In the genomic region with DNA sequence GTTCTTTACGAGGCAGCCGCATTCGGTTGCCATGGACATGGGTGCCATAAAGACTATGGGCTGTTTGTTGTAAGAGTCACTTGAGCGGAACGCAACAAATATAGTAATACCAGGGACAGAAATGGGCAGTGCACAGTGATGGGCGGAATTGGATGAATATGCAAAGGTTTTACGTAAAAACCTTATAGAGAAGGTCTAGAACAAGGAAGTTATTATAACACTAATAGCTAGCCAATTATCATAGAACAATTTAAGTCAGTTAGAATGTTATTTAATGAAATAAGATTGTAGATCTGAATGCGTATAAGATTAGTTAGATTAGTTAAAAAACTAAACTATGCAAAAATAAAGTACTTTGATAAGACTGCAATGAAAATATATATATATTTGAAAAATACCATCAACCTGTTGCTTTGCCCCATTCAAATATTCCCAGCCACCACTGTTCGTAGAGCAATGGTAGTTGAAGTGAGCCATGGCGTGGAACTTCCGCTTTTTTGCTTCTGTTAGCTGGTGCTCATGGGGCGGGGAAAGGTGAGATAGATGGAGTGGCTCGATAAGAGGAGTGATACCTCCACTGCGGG, we compare ENCODE assay signal across 1 fruit fly cellular context.
TF ChIP-seq lines count a peak whose summit lies in the region.

No protein-coding gene starts in this region.

TF ChIP-seq in whole organism, embryonic, 481 proteins besides CTCF, POLR2A, EP300 and RAD21 (continued from another document):
- TF ChIP-seq nmo (GFP tag; optimal IDR thresholded peaks at IDR 0.05; lab: Kevin White, UChicago) (no peak), Nf-YC (tag; optimal IDR thresholded peaks at IDR 0.05; lab: Kevin White, UChicago) (no peak), CG18619 (GFP tag; optimal IDR thresholded peaks at IDR 0.05; lab: Kevin White, UChicago) (no peak), nerfin-2 (GFP tag; IDR thresholded peaks at IDR 0.05; lab: Robert Waterston, UW; ENCODE audit: partially characterized antibody) (no peak), Eip74EF (GFP tag; optimal IDR thresholded peaks at IDR 0.05; lab: Kevin White, UChicago) (no peak), CG10654 (GFP tag; optimal IDR thresholded peaks at IDR 0.05; lab: Kevin White, UChicago) (no peak), Lpt (GFP tag; optimal IDR thresholded peaks at IDR 0.05; lab: Kevin White, UChicago) (no peak), sr (GFP tag; IDR thresholded peaks at IDR 0.05; lab: Robert Waterston, UW) (no peak), CG2202 (tag; optimal IDR thresholded peaks at IDR 0.05; lab: Kevin White, UChicago) (no peak), CG13296 (GFP tag; optimal IDR thresholded peaks at IDR 0.05; lab: Kevin White, UChicago) (no peak), peb (GFP tag; IDR thresholded peaks at IDR 0.05; lab: Robert Waterston, UW) (no peak), CG9817 (tag; optimal IDR thresholded peaks at IDR 0.05; lab: Kevin White, UChicago) (no peak), Dad (GFP tag; optimal IDR thresholded peaks at IDR 0.05; lab: Kevin White, UChicago) (no peak), Meics (GFP tag; optimal IDR thresholded peaks at IDR 0.05; lab: Kevin White, UChicago) (peak; percentile 24), prd (optimal IDR thresholded peaks at IDR 0.05; lab: Kevin White, UChicago) (no peak), prd (GFP tag; IDR thresholded peaks at IDR 0.05; lab: Robert Waterston, UW) (0 out of 3 replicates have a peak, but pooled peaks have one; percentile 18), vfl (GFP tag; optimal IDR thresholded peaks at IDR 0.05; lab: Kevin White, UChicago) (no peak), Six4 (GFP tag; optimal IDR thresholded peaks at IDR 0.05; lab: Kevin White, UChicago) (no peak), CG32767 (GFP tag; IDR thresholded peaks at IDR 0.05; lab: Robert Waterston, UW) (no peak), Fer1 (GFP tag; optimal IDR thresholded peaks at IDR 0.05; lab: Kevin White, UChicago) (no peak), ci (GFP tag; IDR thresholded peaks at IDR 0.05; lab: Robert Waterston, UW) (no peak), CG6175 (GFP tag; IDR thresholded peaks at IDR 0.05; lab: Robert Waterston, UW) (no peak), CG2678 (tag; optimal IDR thresholded peaks at IDR 0.05; lab: Kevin White, UChicago) (no peak), gsb (GFP tag; IDR thresholded peaks at IDR 0.05; lab: Robert Waterston, UW) (no peak), CG2120 (GFP tag; optimal IDR thresholded peaks at IDR 0.05; lab: Kevin White, UChicago) (peak; percentile 9), wek (GFP tag; optimal IDR thresholded peaks at IDR 0.05; lab: Kevin White, UChicago) (no peak), yki (optimal IDR thresholded peaks at IDR 0.05; lab: Kevin White, UChicago) (no peak), Fer3 (tag; optimal IDR thresholded peaks at IDR 0.05; lab: Kevin White, UChicago) (no peak), stwl (tag; optimal IDR thresholded peaks at IDR 0.05; lab: Kevin White, UChicago) (no peak), gem (tag; optimal IDR thresholded peaks at IDR 0.05; lab: Kevin White, UChicago) (no peak), chif (GFP tag; optimal IDR thresholded peaks at IDR 0.05; lab: Kevin White, UChicago) (peak in 1 of 2 experiments; percentile 27), mam (GFP tag; optimal IDR thresholded peaks at IDR 0.05; lab: Kevin White, UChicago) (no peak), CG11247 (GFP tag; IDR thresholded peaks at IDR 0.05; lab: Robert Waterston, UW) (no peak), cg (GFP tag; optimal IDR thresholded peaks at IDR 0.05; lab: Kevin White, UChicago) (no peak), CG3838 (GFP tag; optimal IDR thresholded peaks at IDR 0.05; lab: Kevin White, UChicago) (no peak), Nf-YB (GFP tag; optimal IDR thresholded peaks at IDR 0.05; lab: Kevin White, UChicago) (no peak), lab (GFP tag; optimal IDR thresholded peaks at IDR 0.05; lab: Kevin White, UChicago) (peak; percentile 10), tgo (GFP tag; IDR thresholded peaks at IDR 0.05; lab: Robert Waterston, UW) (0 out of 3 replicates have a peak, but pooled peaks have one; percentile 35), CG8924 (tag; optimal IDR thresholded peaks at IDR 0.05; lab: Kevin White, UChicago) (no peak), grn (GFP tag; optimal IDR thresholded peaks at IDR 0.05; lab: Kevin White, UChicago) (peak; percentile 24), sens (GFP tag; lab: Kevin White, UChicago) (peak; percentile 76), Bgb (GFP tag; IDR thresholded peaks at IDR 0.05; lab: Robert Waterston, UW; ENCODE audit: partially characterized antibody) (no peak), CG3726 (GFP tag; IDR thresholded peaks at IDR 0.05; lab: Robert Waterston, UW) (no peak), wor (GFP tag; IDR thresholded peaks at IDR 0.05; lab: Robert Waterston, UW) (no peak), CG10979 (tag; optimal IDR thresholded peaks at IDR 0.05; lab: Kevin White, UChicago) (no peak), CG30403 (GFP tag; optimal IDR thresholded peaks at IDR 0.05; lab: Kevin White, UChicago) (peak; percentile 8), CG12219 (GFP tag; optimal IDR thresholded peaks at IDR 0.05; lab: Kevin White, UChicago) (no peak), HLHmδ (GFP tag; optimal IDR thresholded peaks at IDR 0.05; lab: Kevin White, UChicago) (no peak), danr (GFP tag; IDR thresholded peaks at IDR 0.05; lab: Robert Waterston, UW) (no peak), Aef1 (GFP tag; IDR thresholded peaks at IDR 0.05; lab: Robert Waterston, UW) (no peak), cas (GFP tag; IDR thresholded peaks at IDR 0.05; lab: Robert Waterston, UW) (no peak), bowl (GFP tag; IDR thresholded peaks at IDR 0.05; lab: Robert Waterston, UW) (no peak), croc (GFP tag; conservative IDR thresholded peaks at IDR 0.05; lab: Robert Waterston, UW) (no peak), Oli (tag; optimal IDR thresholded peaks at IDR 0.05; lab: Kevin White, UChicago) (peak; percentile 11), corto (GFP tag; optimal IDR thresholded peaks at IDR 0.05; lab: Kevin White, UChicago) (no peak), Fer2 (tag; optimal IDR thresholded peaks at IDR 0.05; lab: Kevin White, UChicago) (no peak), Oaz (GFP tag; IDR thresholded peaks at IDR 0.05; lab: Robert Waterston, UW) (no peak), CG12942 (GFP tag; optimal IDR thresholded peaks at IDR 0.05; lab: Kevin White, UChicago) (no peak), ewg (GFP tag; optimal IDR thresholded peaks at IDR 0.05; lab: Kevin White, UChicago) (no peak), dysf (GFP tag; IDR thresholded peaks at IDR 0.05; lab: Robert Waterston, UW) (peak; percentile 57; the same call in 2 of the 3 replicates), ara (GFP tag; IDR thresholded peaks at IDR 0.05; lab: Robert Waterston, UW) (no peak), ap (GFP tag; IDR thresholded peaks at IDR 0.05; lab: Robert Waterston, UW) (peak; percentile 27; the same call in 1 of the 2 replicates), pum (GFP tag; optimal IDR thresholded peaks at IDR 0.05; lab: Kevin White, UChicago) (no peak), Atf3 (GFP tag; optimal IDR thresholded peaks at IDR 0.05; lab: Kevin White, UChicago) (no peak), gsb-n (tag; optimal IDR thresholded peaks at IDR 0.05; lab: Kevin White, UChicago) (no peak), Bteb2 (GFP tag; optimal IDR thresholded peaks at IDR 0.05; lab: Kevin White, UChicago) (no peak), Sox100B (GFP tag; optimal IDR thresholded peaks at IDR 0.05; lab: Kevin White, UChicago) (peak; percentile 32), fd64A (GFP tag; optimal IDR thresholded peaks at IDR 0.05; lab: Kevin White, UChicago) (no peak), grau (tag; optimal IDR thresholded peaks at IDR 0.05; lab: Kevin White, UChicago) (no peak), Asciz (GFP tag; optimal IDR thresholded peaks at IDR 0.05; lab: Kevin White, UChicago) (no peak), lilli (GFP tag; optimal IDR thresholded peaks at IDR 0.05; lab: Kevin White, UChicago) (peak; percentile 14), bsh (GFP tag; optimal IDR thresholded peaks at IDR 0.05; lab: Kevin White, UChicago) (no peak), CG6654 (GFP tag; optimal IDR thresholded peaks at IDR 0.05; lab: Kevin White, UChicago) (no peak), Ets97D (GFP tag; optimal IDR thresholded peaks at IDR 0.05; lab: Kevin White, UChicago) (no peak), CG4328 (GFP tag; optimal IDR thresholded peaks at IDR 0.05; lab: Kevin White, UChicago) (no peak), tin (GFP tag; optimal IDR thresholded peaks at IDR 0.05; lab: Kevin White, UChicago) (no peak), dimm (GFP tag; IDR thresholded peaks at IDR 0.05; lab: Robert Waterston, UW) (no peak), tap (tag; optimal IDR thresholded peaks at IDR 0.05; lab: Kevin White, UChicago) (no peak), Kr (GFP tag; optimal IDR thresholded peaks at IDR 0.05; lab: Kevin White, UChicago) (no peak), CG6272 (GFP tag; IDR thresholded peaks at IDR 0.05; lab: Robert Waterston, UW) (no peak), Dek (tag; optimal IDR thresholded peaks at IDR 0.05; lab: Kevin White, UChicago) (no peak), CG8281 (tag; optimal IDR thresholded peaks at IDR 0.05; lab: Kevin White, UChicago) (no peak), ems (GFP tag; optimal IDR thresholded peaks at IDR 0.05; lab: Kevin White, UChicago) (no peak), CG11085 (GFP tag; IDR thresholded peaks at IDR 0.05; lab: Robert Waterston, UW) (no peak), CG12299 (tag; optimal IDR thresholded peaks at IDR 0.05; lab: Kevin White, UChicago) (no peak), Deaf1 (tag; optimal IDR thresholded peaks at IDR 0.05; lab: Kevin White, UChicago) (no peak), tx (GFP tag; optimal IDR thresholded peaks at IDR 0.05; lab: Kevin White, UChicago) (no peak), twi (tag; optimal IDR thresholded peaks at IDR 0.05; lab: Kevin White, UChicago) (no peak), Myb (GFP tag; optimal IDR thresholded peaks at IDR 0.05; lab: Kevin White, UChicago) (no peak), Ravus (GFP tag; IDR thresholded peaks at IDR 0.05; lab: Robert Waterston, UW) (no peak), jing (GFP tag; optimal IDR thresholded peaks at IDR 0.05; lab: Kevin White, UChicago) (no peak), br (optimal IDR thresholded peaks at IDR 0.05; lab: Kevin White, UChicago) (no peak), Ada2b (GFP tag; IDR thresholded peaks at IDR 0.05; lab: Robert Waterston, UW) (0 out of 2 replicates have a peak, but pooled peaks have one; percentile 13), esg (GFP tag; conservative IDR thresholded peaks at IDR 0.05; lab: Robert Waterston, UW) (no peak), mirr (GFP tag; optimal IDR thresholded peaks at IDR 0.05; lab: Kevin White, UChicago) (no peak), klu (GFP tag; IDR thresholded peaks at IDR 0.05; lab: Robert Waterston, UW) (no peak), CG6689 (GFP tag; IDR thresholded peaks at IDR 0.05; lab: Robert Waterston, UW) (peak; percentile 36; the same call in 1 of the 2 replicates)
